Fruit fly (Drosophila melanogaster): Measurements from ENCODE around the gene CG7246.

Gene CG7246

dm6 chrX:9109072-9109844 lies 28.4 kb upstream of the CG7246 start (continued):
- TF ChIP-seq CG18619 (GFP tag; optimal IDR thresholded peaks at IDR 0.05) (peak; percentile 48), NFAT (GFP tag; IDR thresholded peaks at IDR 0.05) (no peak), CG10321 (GFP tag; IDR thresholded peaks at IDR 0.05) (peak; percentile 35; the same call in 1 of the 2 replicates), CG3838 (GFP tag; optimal IDR thresholded peaks at IDR 0.05) (no peak), row (GFP tag; IDR thresholded peaks at IDR 0.05) (peak; percentile 80), toy (GFP tag; IDR thresholded peaks at IDR 0.05) (no peak), PHDP (tag; optimal IDR thresholded peaks at IDR 0.05) (peak; percentile 32), CG9797 (GFP tag; optimal IDR thresholded peaks at IDR 0.05) (peak; percentile 69), CG4282 (GFP tag; optimal IDR thresholded peaks at IDR 0.05) (peak; percentile 82), CG7556 (GFP tag; optimal IDR thresholded peaks at IDR 0.05) (peak; percentile 45), E2f1 (GFP tag; IDR thresholded peaks at IDR 0.05) (peak; percentile 20; the same call in 1 of the 2 replicates), CG1832 (GFP tag; optimal IDR thresholded peaks at IDR 0.05) (peak; percentile 52), ranshi (GFP tag; IDR thresholded peaks at IDR 0.05) (peak; percentile 4; the same call in 1 of the 2 replicates), CrebB (tag; optimal IDR thresholded peaks at IDR 0.05) (no peak), kay (GFP tag; optimal IDR thresholded peaks at IDR 0.05) (no peak), cas (GFP tag; IDR thresholded peaks at IDR 0.05) (no peak), NK7.1 (GFP tag; optimal IDR thresholded peaks at IDR 0.05) (no peak), Awh (GFP tag; IDR thresholded peaks at IDR 0.05) (peak; percentile 44; the same call in 1 of the 2 replicates), caup (GFP tag; optimal IDR thresholded peaks at IDR 0.05; ENCODE audit: severe bottlenecking) (no peak), CG11723 (GFP tag; optimal IDR thresholded peaks at IDR 0.05) (no peak), CG6254 (GFP tag; optimal IDR thresholded peaks at IDR 0.05) (peak; percentile 98), CG34376 (GFP tag; optimal IDR thresholded peaks at IDR 0.05) (no peak), jing (GFP tag; optimal IDR thresholded peaks at IDR 0.05) (peak; percentile 43), Bteb2 (GFP tag; optimal IDR thresholded peaks at IDR 0.05) (peak; percentile 26), hb (GFP tag; IDR thresholded peaks at IDR 0.05; ENCODE audit: partially characterized antibody) (no peak), Abd-B (GFP tag; optimal IDR thresholded peaks at IDR 0.05) (peak; percentile 68), NfI (GFP tag; optimal IDR thresholded peaks at IDR 0.05) (peak; percentile 45), BtbVII (GFP tag; optimal IDR thresholded peaks at IDR 0.05) (peak; percentile 13), az2 (GFP tag; optimal IDR thresholded peaks at IDR 0.05) (peak; percentile 49), Rfx (GFP tag; IDR thresholded peaks at IDR 0.05) (peak; percentile 42), CG17359 (tag; optimal IDR thresholded peaks at IDR 0.05) (peak; percentile 4), lola (GFP tag; optimal IDR thresholded peaks at IDR 0.05) (peak in 1 of 3 experiments; percentile 53), D (optimal IDR thresholded peaks at IDR 0.05) (no peak), D (GFP tag; optimal IDR thresholded peaks at IDR 0.05) (peak; percentile 27), tna (GFP tag; IDR thresholded peaks at IDR 0.05; ENCODE audit: partially characterized antibody) (no peak), Camta (GFP tag; optimal IDR thresholded peaks at IDR 0.05) (peak; percentile 53), Nf-YC (tag; optimal IDR thresholded peaks at IDR 0.05) (peak; percentile 36), sens-2 (GFP tag; IDR thresholded peaks at IDR 0.05) (no peak), Hr39 (optimal IDR thresholded peaks at IDR 0.05) (no peak), CG34224 (GFP tag; IDR thresholded peaks at IDR 0.05; ENCODE audit: partially characterized antibody) (no peak), Spps (tag; optimal IDR thresholded peaks at IDR 0.05) (peak; percentile 12), stwl (tag; optimal IDR thresholded peaks at IDR 0.05) (peak; percentile 18), GATAe (GFP tag; conservative IDR thresholded peaks at IDR 0.05) (no peak), CG9215 (GFP tag; IDR thresholded peaks at IDR 0.05) (peak; percentile 44), Aef1 (GFP tag; IDR thresholded peaks at IDR 0.05) (0 out of 3 replicates have a peak, but pooled peaks have one; percentile 41), Oaz (GFP tag; IDR thresholded peaks at IDR 0.05) (no peak), cg (GFP tag; optimal IDR thresholded peaks at IDR 0.05) (peak; percentile 74), CG18262 (tag; optimal IDR thresholded peaks at IDR 0.05) (peak; percentile 61), emc (GFP tag; optimal IDR thresholded peaks at IDR 0.05) (peak; percentile 4)
